Worm (Caenorhabditis elegans): ENCODE results near the gene C05D12.3.

C05D12.3 gene

DNA sequence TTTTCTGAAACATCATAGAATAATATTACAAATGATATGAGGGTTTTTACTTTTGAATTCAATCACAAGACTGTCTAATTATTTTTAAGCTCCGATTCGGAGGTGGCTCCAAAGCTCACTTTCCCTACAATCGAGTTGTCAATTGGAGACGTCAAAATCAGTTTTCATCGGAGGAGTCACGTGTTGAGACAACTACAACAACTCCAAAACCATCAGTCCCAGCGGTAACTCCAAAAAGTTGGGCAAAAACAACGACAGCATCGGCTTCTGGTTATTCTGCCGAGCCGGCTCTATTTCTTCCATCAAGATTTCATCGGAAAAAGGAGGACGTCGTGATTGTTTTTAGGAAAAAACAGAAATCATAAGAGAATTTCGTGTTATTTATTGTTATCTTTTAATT lies 41.0 kb upstream of the C05D12.3 start:
- TF ChIP-seq lin-39 (tag; optimal IDR thresholded peaks at IDR 0.05), result no peak
- TF ChIP-seq egl-5 (tag; optimal IDR thresholded peaks at IDR 0.05), result no peak
- TF ChIP-seq ZK546.5 (tag; optimal IDR thresholded peaks at IDR 0.05), result no peak
- no peak for TF ChIP-seq nhr-76 (tag; optimal IDR thresholded peaks at IDR 0.05)
- no peak for TF ChIP-seq eor-1 (tag; optimal IDR thresholded peaks at IDR 0.05)
- no peak for TF ChIP-seq aly-2 (tag; optimal IDR thresholded peaks at IDR 0.05)
- no peak for TF ChIP-seq daf-12 (tag; optimal IDR thresholded peaks at IDR 0.05)
- no peak for TF ChIP-seq nhr-28 (tag; optimal IDR thresholded peaks at IDR 0.05)
- no peak for TF ChIP-seq fkh-10 (GFP tag; optimal IDR thresholded peaks at IDR 0.05)
- no peak for TF ChIP-seq fos-1 (tag; optimal IDR thresholded peaks at IDR 0.05)
- no peak for TF ChIP-seq nfya-1 (tag; optimal IDR thresholded peaks at IDR 0.05; ENCODE audit: insufficient read depth)
- no peak for TF ChIP-seq nhr-67 (tag; optimal IDR thresholded peaks at IDR 0.05)
- no peak for TF ChIP-seq unc-62 (GFP tag; optimal IDR thresholded peaks at IDR 0.05)
- no peak for TF ChIP-seq ztf-11 (tag; optimal IDR thresholded peaks at IDR 0.05)
- TF ChIP-seq ceh-9 (tag; optimal IDR thresholded peaks at IDR 0.05), result no peak
- TF ChIP-seq snpc-4 (tag; optimal IDR thresholded peaks at IDR 0.05), result no peak
- TF ChIP-seq nhr-43 (tag; optimal IDR thresholded peaks at IDR 0.05; ENCODE audit: poor library complexity, severe bottlenecking), result no peak
- TF ChIP-seq ceh-28 (tag; optimal IDR thresholded peaks at IDR 0.05), result no peak
- TF ChIP-seq hmg-11 (tag; optimal IDR thresholded peaks at IDR 0.05), result no peak
- TF ChIP-seq pha-4 (tag; optimal IDR thresholded peaks at IDR 0.05), result no peak

DNA sequence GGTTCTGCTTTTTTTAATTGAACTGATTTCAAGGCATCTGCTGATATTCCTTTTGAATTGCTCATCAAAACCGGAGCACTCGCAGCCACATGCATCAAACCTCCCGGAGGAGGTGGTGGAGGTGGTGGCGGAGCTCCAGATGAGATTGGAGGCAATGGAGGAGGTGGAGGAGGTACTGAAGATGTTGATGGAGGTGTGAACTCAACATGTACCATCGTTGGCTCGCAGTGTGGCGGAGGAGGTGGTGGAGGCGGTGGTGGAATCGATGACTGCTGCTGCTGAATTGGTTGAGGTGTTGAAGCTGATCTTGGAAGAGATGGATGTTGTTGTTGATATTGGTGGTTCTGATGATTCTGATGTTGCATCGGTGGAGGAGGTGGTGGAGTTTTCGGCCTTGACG lies 38.1 kb upstream of the C05D12.3 start:
- TF ChIP-seq eor-1 (tag; optimal IDR thresholded peaks at IDR 0.05) (no peak), fos-1 (tag; optimal IDR thresholded peaks at IDR 0.05) (no peak), nhr-11 (tag; optimal IDR thresholded peaks at IDR 0.05) (no peak), nhr-77 (tag; optimal IDR thresholded peaks at IDR 0.05) (no peak), pqm-1 (tag; optimal IDR thresholded peaks at IDR 0.05) (no peak), hmg-11 (tag; optimal IDR thresholded peaks at IDR 0.05) (no peak), nhr-28 (tag; optimal IDR thresholded peaks at IDR 0.05) (no peak), nhr-237 (tag; optimal IDR thresholded peaks at IDR 0.05) (no peak), ceh-28 (tag; optimal IDR thresholded peaks at IDR 0.05) (no peak), ztf-11 (tag; optimal IDR thresholded peaks at IDR 0.05) (no peak), unc-62 (GFP tag; optimal IDR thresholded peaks at IDR 0.05) (no peak), jun-1 (tag; optimal IDR thresholded peaks at IDR 0.05) (no peak), skn-1 (tag; optimal IDR thresholded peaks at IDR 0.05) (no peak)

DNA sequence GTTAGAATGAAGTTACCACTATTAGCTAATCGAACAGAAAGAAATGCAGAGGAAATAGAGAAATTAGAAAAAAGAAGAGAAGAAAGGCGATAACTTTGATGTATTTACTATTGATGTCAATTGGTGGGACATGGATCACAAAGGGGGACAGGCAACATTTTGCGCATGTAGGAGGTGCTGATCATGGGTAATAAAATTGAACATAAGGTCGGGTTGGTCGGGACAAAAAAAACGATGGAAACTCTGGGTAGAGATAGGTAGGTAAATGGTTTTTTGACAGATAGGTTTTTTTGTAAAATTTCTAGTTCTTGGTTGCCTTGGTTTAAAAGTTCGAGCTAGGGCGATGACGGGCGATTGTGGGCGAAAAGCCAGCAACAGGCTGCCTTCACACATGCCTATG lies 34.2 kb upstream of the C05D12.3 start, which contains the start of gene shn-1:
TSS of gene shn-1 (minus strand) at position 101 of the 400 bp plus-strand sequence.
- TF ChIP-seq nhr-11 (tag; optimal IDR thresholded peaks at IDR 0.05) (no peak), ZK546.5 (tag; optimal IDR thresholded peaks at IDR 0.05) (no peak), mml-1 (tag; optimal IDR thresholded peaks at IDR 0.05) (no peak), zag-1 (tag; optimal IDR thresholded peaks at IDR 0.05) (no peak), nhr-77 (tag; optimal IDR thresholded peaks at IDR 0.05) (no peak), ztf-11 (tag; optimal IDR thresholded peaks at IDR 0.05) (no peak), elt-3 (tag; optimal IDR thresholded peaks at IDR 0.05) (no peak), elt-1 (tag; optimal IDR thresholded peaks at IDR 0.05) (no peak), tbx-2 (tag; optimal IDR thresholded peaks at IDR 0.05) (no peak), lin-15B (tag; optimal IDR thresholded peaks at IDR 0.05) (no peak), nhr-28 (tag; optimal IDR thresholded peaks at IDR 0.05) (no peak), nhr-43 (tag; optimal IDR thresholded peaks at IDR 0.05; ENCODE audit: poor library complexity, severe bottlenecking) (no peak), eor-1 (tag; optimal IDR thresholded peaks at IDR 0.05) (no peak), fos-1 (tag; optimal IDR thresholded peaks at IDR 0.05) (no peak), ztf-4 (tag; optimal IDR thresholded peaks at IDR 0.05) (no peak), nhr-25 (tag; optimal IDR thresholded peaks at IDR 0.05) (no peak), nhr-237 (tag; optimal IDR thresholded peaks at IDR 0.05) (no peak), ceh-9 (tag; optimal IDR thresholded peaks at IDR 0.05) (no peak), skn-1 (tag; optimal IDR thresholded peaks at IDR 0.05) (no peak), unc-62 (GFP tag; optimal IDR thresholded peaks at IDR 0.05) (no peak)

DNA sequence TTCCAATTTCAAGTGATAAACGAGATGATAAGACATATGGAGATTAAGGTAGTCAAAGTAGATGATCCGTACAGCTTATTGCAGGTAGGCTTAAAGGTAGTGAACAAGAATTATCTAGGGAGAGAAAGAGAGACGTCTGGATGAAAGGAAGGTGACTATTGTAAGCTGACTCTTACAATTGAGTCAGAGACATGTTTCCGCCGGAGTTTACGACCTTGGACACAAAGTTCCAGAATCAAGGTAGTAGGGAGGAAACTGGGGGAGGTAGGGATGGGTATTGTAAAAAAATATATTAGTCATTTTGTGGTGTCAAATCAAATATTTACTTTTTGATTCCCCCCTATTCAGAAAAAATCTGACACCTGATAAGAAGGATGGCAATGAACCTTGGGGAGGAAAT lies 32.7 kb upstream of the C05D12.3 start:
- no peak for TF ChIP-seq fkh-2 (tag; optimal IDR thresholded peaks at IDR 0.05)
- TF ChIP-seq nhr-11 (tag; optimal IDR thresholded peaks at IDR 0.05), result no peak
- no peak for TF ChIP-seq pqm-1 (tag; optimal IDR thresholded peaks at IDR 0.05)
- no peak for TF ChIP-seq ceh-9 (tag; optimal IDR thresholded peaks at IDR 0.05)
- TF ChIP-seq fkh-10 (GFP tag; optimal IDR thresholded peaks at IDR 0.05), result no peak
- TF ChIP-seq hmg-11 (tag; optimal IDR thresholded peaks at IDR 0.05), result no peak
- no peak for TF ChIP-seq mml-1 (tag; optimal IDR thresholded peaks at IDR 0.05)
- no peak for TF ChIP-seq jun-1 (tag; optimal IDR thresholded peaks at IDR 0.05)
- TF ChIP-seq nhr-77 (tag; optimal IDR thresholded peaks at IDR 0.05), result no peak
- no peak for TF ChIP-seq nhr-237 (tag; optimal IDR thresholded peaks at IDR 0.05)
- no peak for TF ChIP-seq elt-2 (tag; optimal IDR thresholded peaks at IDR 0.05)

All from whole organism, L3 larva.